Worm (Caenorhabditis elegans) whole organism, L1 larva: ENCODE results near the gene haly-1.

ENCODE experiments used
- C04F5.9 ChIP-seq: sonication (generic microtip); optimal IDR thresholded peaks from 2 replicates; lab custom pipeline; 2016; ENCODE audit warnings: missing genetic modification characterization, missing compliant biosample characterization
- F16B12.6 ChIP-seq: fragments of 150-350 bp; optimal IDR thresholded peaks from 2 replicates; lab custom pipeline; 2014; ENCODE audit warnings: missing biosample characterization, missing genetic modification characterization
- aly-2 ChIP-seq: fragments of 150-350 bp; optimal IDR thresholded peaks from 2 replicates; lab custom pipeline; 2014; ENCODE audit warnings: missing biosample characterization, missing genetic modification characterization
- ceh-82 ChIP-seq, 3 experiments: fragments of 150-350 bp in 1 of 3; sonication (generic microtip) in 2 of 3; optimal IDR thresholded peaks; 2 replicates each; lab custom pipeline; 2014 to 2017; ENCODE audit warnings: missing biosample characterization in 3 of 3, missing genetic modification characterization in 3 of 3
- dpl-1 ChIP-seq, 3 experiments: fragments of 150-350 bp in 2 of 3; sonication (generic microtip) in 1 of 3; optimal IDR thresholded peaks; 2 replicates each; lab custom pipeline; 2014 to 2017; ENCODE audit warnings: missing biosample characterization in 3 of 3, missing genetic modification characterization in 3 of 3, missing genetic modification reagents in 3 of 3
- efl-1 ChIP-seq, 4 experiments: fragments of 150-350 bp; optimal IDR thresholded peaks in 3 of 4; peaks in 1 of 4; 1 replicate in 1 of 4; 2 replicates in 3 of 4; lab custom pipeline; 2014; ENCODE audit warnings: missing biosample characterization in 2 of 4, missing genetic modification characterization in 2 of 4, missing genetic modification reagents in 2 of 4
- efl-3 ChIP-seq: fragments of 200-800 bp; sonication (Bioruptor generic); optimal IDR thresholded peaks from 2 replicates; lab custom pipeline; 2018; ENCODE audit warnings: mild to moderate bottlenecking, missing genetic modification characterization, missing compliant biosample characterization
- egl-13 ChIP-seq: sonication (generic microtip); optimal IDR thresholded peaks from 2 replicates; lab custom pipeline; 2016; ENCODE audit warnings: missing genotype, missing genetic modification reagents, missing genetic modification characterization, missing compliant biosample characterization
- elt-2 ChIP-seq: sonication (generic microtip); optimal IDR thresholded peaks from 2 replicates; lab custom pipeline; 2016; ENCODE audit warnings: missing genetic modification characterization, mild to moderate bottlenecking, inconsistent platforms, missing compliant biosample characterization, missing genetic modification reagents
- elt-3 ChIP-seq, 6 experiments: fragments of 150-350 bp in 1 of 6; sonication (generic microtip); optimal IDR thresholded peaks; 2 replicates each; lab custom pipeline; 2017 to 2018; ENCODE audit warnings: missing biosample characterization in 6 of 6, missing genetic modification characterization in 6 of 6, inconsistent platforms in 1 of 6
- fkh-10 ChIP-seq: sonication (generic microtip); optimal IDR thresholded peaks from 2 replicates; lab custom pipeline; 2017; ENCODE audit warnings: missing biosample characterization, missing genetic modification reagents, missing genetic modification characterization
- fkh-4 ChIP-seq: sonication (generic microtip); optimal IDR thresholded peaks from 2 replicates; lab custom pipeline; 2016; ENCODE audit warnings: missing compliant biosample characterization, missing genetic modification characterization, borderline replicate concordance
- fkh-8 ChIP-seq: sonication (generic microtip); optimal IDR thresholded peaks from 2 replicates; lab custom pipeline; 2016; ENCODE audit warnings: mild to moderate bottlenecking, missing genetic modification characterization, missing compliant biosample characterization
- grh-1 ChIP-seq: fragments of 200-800 bp; sonication (Bioruptor generic); IDR thresholded peaks from 2 replicates; pipeline ENCODE4 v1.3.6; 2022; ENCODE audit warnings: missing genetic modification reagents, missing genetic modification characterization, missing compliant biosample characterization
- hpl-2 ChIP-seq: fragments of 150-350 bp; optimal IDR thresholded peaks from 2 replicates; lab custom pipeline; 2014; ENCODE audit warnings: missing biosample characterization, missing genetic modification reagents, missing genetic modification characterization
- lin-13 ChIP-seq: fragments of 150-350 bp; optimal IDR thresholded peaks from 2 replicates; lab custom pipeline; 2014; ENCODE audit warnings: missing biosample characterization, missing genetic modification reagents, missing genetic modification characterization
- lin-15B ChIP-seq: fragments of 150-350 bp; sonication (generic microtip); optimal IDR thresholded peaks from 3 replicates; lab custom pipeline; 2014; ENCODE audit warnings: missing biosample characterization, missing genetic modification characterization
- lin-39 ChIP-seq: fragments of 150-350 bp; optimal IDR thresholded peaks from 2 replicates; lab custom pipeline; 2014; ENCODE audit warnings: missing biosample characterization, missing genetic modification reagents, missing genetic modification characterization
- mab-9 ChIP-seq: fragments of 200-800 bp; sonication (Bioruptor generic); IDR thresholded peaks from 2 replicates; pipeline ENCODE4 v1.3.6; 2022; ENCODE audit warnings: missing genetic modification reagents, missing genetic modification characterization, missing compliant biosample characterization
- mdl-1 ChIP-seq, 2 experiments: fragments of 150-350 bp; optimal IDR thresholded peaks; 2 replicates each; lab custom pipeline; 2014 to 2017; ENCODE audit warnings: missing biosample characterization in 2 of 2, missing genetic modification characterization in 2 of 2, inconsistent platforms in 1 of 2
- nhr-19 ChIP-seq: fragments of 200-800 bp; sonication (Bioruptor generic); conservative IDR thresholded peaks from 2 replicates; pipeline ENCODE4 v1.3.6; 2022; ENCODE audit warnings: missing genetic modification characterization, missing compliant biosample characterization
- nhr-20 ChIP-seq: sonication (generic microtip); optimal IDR thresholded peaks from 2 replicates; lab custom pipeline; 2016; ENCODE audit warnings: mild to moderate bottlenecking, missing genetic modification characterization, missing compliant biosample characterization
- nhr-237 ChIP-seq: fragments of 150-350 bp; optimal IDR thresholded peaks from 2 replicates; lab custom pipeline; 2014; ENCODE audit warnings: missing biosample characterization, missing genetic modification characterization
- nhr-47 ChIP-seq: sonication (generic microtip); optimal IDR thresholded peaks from 2 replicates; lab custom pipeline; 2016; ENCODE audit warnings: mild to moderate bottlenecking, missing genetic modification characterization, moderate library complexity, missing compliant biosample characterization
- nhr-76 ChIP-seq: sonication (generic microtip); optimal IDR thresholded peaks from 2 replicates; lab custom pipeline; 2017; ENCODE audit warnings: missing biosample characterization, missing genetic modification characterization
- nhr-77 ChIP-seq: fragments of 150-350 bp; optimal IDR thresholded peaks from 2 replicates; lab custom pipeline; 2014; ENCODE audit warnings: missing biosample characterization, missing genetic modification characterization
- nhr-84 ChIP-seq: sonication (generic microtip); optimal IDR thresholded peaks from 2 replicates; lab custom pipeline; 2017; ENCODE audit warnings: missing biosample characterization, missing genetic modification characterization
- nhr-85 ChIP-seq: sonication (generic microtip); peaks from one replicate; lab custom pipeline; 2016; ENCODE audit warnings: missing genetic modification characterization, inconsistent platforms, missing compliant biosample characterization
- pag-3 ChIP-seq: sonication (generic microtip); optimal IDR thresholded peaks from 2 replicates; lab custom pipeline; 2017; ENCODE audit warnings: missing genetic modification characterization, mild to moderate bottlenecking, missing compliant biosample characterization, antibody characterized with exemption, borderline replicate concordance; ENCODE audit not compliant: insufficient read depth
- pax-3 ChIP-seq: fragments of 200-800 bp; sonication (Bioruptor generic); optimal IDR thresholded peaks from 2 replicates; lab custom pipeline; 2018; ENCODE audit warnings: mild to moderate bottlenecking, missing genetic modification characterization, moderate library complexity, missing compliant biosample characterization
- snpc-4 ChIP-seq: fragments of 150-350 bp; optimal IDR thresholded peaks from 2 replicates; lab custom pipeline; 2014; ENCODE audit warnings: missing biosample characterization, missing genetic modification characterization
- sox-4 ChIP-seq: sonication (generic microtip); optimal IDR thresholded peaks from 2 replicates; lab custom pipeline; 2016; ENCODE audit warnings: missing genetic modification characterization, missing compliant biosample characterization
- sptf-1 ChIP-seq: fragments of 150-350 bp; optimal IDR thresholded peaks from 2 replicates; lab custom pipeline; 2014; ENCODE audit warnings: missing biosample characterization, missing genetic modification characterization
- tbx-2 ChIP-seq: sonication (generic microtip); optimal IDR thresholded peaks from 2 replicates; lab custom pipeline; 2016; ENCODE audit warnings: missing genetic modification characterization, missing compliant biosample characterization
- tlp-1 ChIP-seq: fragments of 150-350 bp; optimal IDR thresholded peaks from 2 replicates; lab custom pipeline; 2014; ENCODE audit warnings: missing biosample characterization, missing genetic modification characterization
- unc-130 ChIP-seq: fragments of 150-350 bp; optimal IDR thresholded peaks from 2 replicates; lab custom pipeline; 2017; ENCODE audit warnings: missing biosample characterization, missing genetic modification characterization, inconsistent platforms
- unc-62 ChIP-seq: fragments of 150-350 bp; optimal IDR thresholded peaks from 2 replicates; lab custom pipeline; 2014; ENCODE audit warnings: missing biosample characterization, missing genetic modification reagents, missing genetic modification characterization
- unc-86 ChIP-seq: sonication (generic microtip); optimal IDR thresholded peaks from 2 replicates; lab custom pipeline; 2016; ENCODE audit warnings: missing genetic modification characterization, missing compliant biosample characterization
- vab-15 ChIP-seq: sonication (generic microtip); optimal IDR thresholded peaks from 2 replicates; lab custom pipeline; 2017; ENCODE audit warnings: missing genotype, mild to moderate bottlenecking, missing genetic modification characterization, missing compliant biosample characterization
- ztf-11 ChIP-seq, 2 experiments: sonication (generic microtip); optimal IDR thresholded peaks; 2 replicates each; lab custom pipeline; 2016 to 2017; ENCODE audit warnings: missing genetic modification characterization in 2 of 2, missing biosample characterization in 1 of 2, missing compliant biosample characterization in 1 of 2
- ztf-4 ChIP-seq: fragments of 150-350 bp; optimal IDR thresholded peaks from 2 replicates; lab custom pipeline; 2014; ENCODE audit warnings: missing biosample characterization, missing genetic modification characterization

The haly-1 gene

DNA sequence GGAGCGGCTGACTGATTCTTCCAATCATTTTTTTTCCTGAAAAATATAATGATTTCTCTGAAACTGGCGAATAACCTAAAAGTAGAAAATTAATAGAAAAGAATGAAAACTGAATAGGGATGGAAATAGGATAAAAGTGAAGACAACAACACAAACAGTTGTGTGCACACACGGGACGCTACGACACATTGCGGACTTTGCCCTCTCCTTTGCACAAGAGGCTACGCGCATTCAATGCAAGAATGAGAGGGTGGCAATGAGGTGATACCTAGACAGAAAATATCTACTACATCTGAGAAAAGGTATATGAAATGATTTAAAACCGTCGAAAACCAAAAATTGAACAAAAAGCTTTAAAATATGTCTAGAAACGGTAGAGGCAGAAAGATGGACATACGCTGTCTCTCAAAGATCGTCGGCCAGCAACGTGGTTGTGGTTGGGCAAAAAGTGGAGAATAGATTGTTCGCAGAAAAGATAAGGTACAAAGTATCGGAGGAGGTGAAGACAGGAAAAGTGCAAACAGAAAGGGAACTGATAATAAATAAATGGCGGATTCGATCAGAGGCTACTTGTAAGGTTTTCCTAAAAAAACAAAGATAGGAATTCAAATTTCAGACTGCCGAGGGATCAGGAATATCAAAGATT lies 3.8 kb upstream of the haly-1 start, which contains the start of gene suca-1 (continued):
- TF ChIP-seq unc-86: no peak
- peak in 2 of 3 experiments; percentile 17 to 35 for TF ChIP-seq dpl-1 (GFP tag; optimal IDR thresholded peaks at IDR 0.05; lab: Kevin White, UChicago)
- peak; percentile 23 to 37 for TF ChIP-seq efl-1 (optimal IDR thresholded peaks at IDR 0.05; lab: Kevin White, UChicago)
- TF ChIP-seq efl-1 (GFP tag; optimal IDR thresholded peaks at IDR 0.05 in 1 of 2; lab: Kevin White, UChicago): peak; percentile 5 to 11
- TF ChIP-seq pag-3 (tag; lab: Kevin White, UChicago): no peak
- TF ChIP-seq nhr-237 (tag; lab: Kevin White, UChicago): no peak
- TF ChIP-seq nhr-77 (tag; lab: Kevin White, UChicago): no peak
- no peak for TF ChIP-seq tlp-1 (tag; lab: Kevin White, UChicago)
- no peak for TF ChIP-seq grh-1 (GFP tag; lab: Robert Waterston, UW)
- no peak for TF ChIP-seq aly-2
- TF ChIP-seq mab-9 (GFP tag; lab: Robert Waterston, UW): no peak
- no peak for TF ChIP-seq nhr-84 (tag; lab: Kevin White, UChicago)
- no peak for TF ChIP-seq elt-3 (tag; optimal IDR thresholded peaks at IDR 0.05; lab: Kevin White, UChicago)
- TF ChIP-seq tbx-2: peak; percentile 21
- TF ChIP-seq nhr-47 (tag; lab: Kevin White, UChicago): peak; percentile 44
- TF ChIP-seq nhr-19 (GFP tag; lab: Robert Waterston, UW): peak; percentile 35
- no peak for TF ChIP-seq ztf-4 (tag; lab: Kevin White, UChicago)
- TF ChIP-seq ceh-82 (tag; optimal IDR thresholded peaks at IDR 0.05; lab: Kevin White, UChicago): peak in 1 of 3 experiments; percentile 62
- TF ChIP-seq egl-13: no peak
- peak; percentile 93 for TF ChIP-seq F16B12.6
- TF ChIP-seq ztf-11 (tag; optimal IDR thresholded peaks at IDR 0.05; lab: Kevin White, UChicago): no peak
- no peak for TF ChIP-seq sptf-1 (tag; lab: Kevin White, UChicago)
- peak; percentile 51 for TF ChIP-seq vab-15
- TF ChIP-seq C04F5.9 (tag; lab: Kevin White, UChicago): no peak
- TF ChIP-seq nhr-76: no peak
- TF ChIP-seq lin-15B (tag; lab: Kevin White, UChicago): no peak
- peak; percentile 61 for TF ChIP-seq elt-2 (tag; lab: Kevin White, UChicago)
- TF ChIP-seq fkh-4: no peak
- TF ChIP-seq pax-3 (tag; lab: Kevin White, UChicago): no peak
- TF ChIP-seq nhr-85: no peak
- TF ChIP-seq lin-13 (GFP tag; lab: Kevin White, UChicago): peak; percentile 7
- TF ChIP-seq snpc-4 (tag; lab: Kevin White, UChicago): no peak

DNA sequence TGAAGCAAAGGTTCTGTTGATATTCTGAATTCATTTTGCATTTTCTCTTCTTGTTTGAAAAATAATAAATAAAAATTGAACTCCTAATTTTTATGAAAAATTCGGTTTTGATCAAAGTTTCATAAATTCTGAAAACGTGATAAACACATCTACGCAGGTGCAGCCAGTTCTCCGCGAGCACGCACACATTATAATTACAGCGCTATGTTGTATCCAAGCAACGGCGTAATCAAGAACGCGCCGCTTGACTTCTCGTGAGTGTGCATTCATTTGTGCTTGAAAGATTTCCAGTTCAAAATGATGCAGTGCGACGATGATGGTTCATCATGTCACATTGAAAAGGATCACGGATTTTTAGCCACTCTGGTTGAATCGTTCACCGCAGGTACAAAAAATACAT lies 4.5 kb downstream of the haly-1 start, which contains the start of gene F47B10.3:
TSS of gene F47B10.3 (plus strand) at position 301 of the 400 bp plus-strand sequence.
- TF ChIP-seq ztf-11 (tag; optimal IDR thresholded peaks at IDR 0.05; lab: Kevin White, UChicago): no peak
- no peak for TF ChIP-seq unc-62
- no peak for TF ChIP-seq efl-1 (optimal IDR thresholded peaks at IDR 0.05; lab: Kevin White, UChicago)
- peak in 1 of 2 experiments; percentile 67 for TF ChIP-seq efl-1 (GFP tag; optimal IDR thresholded peaks at IDR 0.05 in 1 of 2; lab: Kevin White, UChicago)
- peak; percentile 25 for TF ChIP-seq fkh-8 (tag; lab: Kevin White, UChicago)
- TF ChIP-seq, all 84 proteins: peak for 2

DNA sequence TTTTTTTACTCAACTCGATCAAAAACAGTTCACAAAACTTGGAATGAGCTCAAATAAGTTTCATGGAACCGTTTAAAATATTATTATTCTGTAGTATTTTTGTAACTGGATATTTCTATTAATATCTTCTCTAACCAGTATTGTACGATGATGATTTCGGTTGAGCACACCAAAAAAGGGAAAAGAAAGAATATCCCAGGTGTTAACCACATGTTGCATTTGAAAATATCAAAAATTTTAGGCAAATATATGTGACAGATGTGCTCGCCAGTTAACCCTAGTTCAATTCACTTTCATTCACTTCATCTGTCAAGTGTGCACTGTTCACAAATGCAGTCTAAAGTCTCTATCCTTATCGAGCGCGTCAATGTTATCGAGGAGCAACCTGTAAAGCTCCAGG lies 5.4 kb downstream of the haly-1 start, which contains the start of gene F47B10.4:
TSS of gene F47B10.4 (plus strand) at position 301 of the 400 bp plus-strand sequence.
- TF ChIP-seq unc-130 (tag; lab: Kevin White, UChicago) (no peak), ztf-4 (tag; lab: Kevin White, UChicago) (no peak), ceh-82 (tag; optimal IDR thresholded peaks at IDR 0.05; lab: Kevin White, UChicago) (no peak), F16B12.6 (no peak), efl-3 (GFP tag; lab: Kevin White, UChicago) (no peak), hpl-2 (GFP tag; lab: Kevin White, UChicago) (no peak), fkh-10 (GFP tag; lab: Kevin White, UChicago) (no peak), mdl-1 (tag; optimal IDR thresholded peaks at IDR 0.05; lab: Kevin White, UChicago) (no peak), nhr-20 (tag; lab: Kevin White, UChicago) (no peak), grh-1 (GFP tag; lab: Robert Waterston, UW) (no peak), nhr-84 (tag; lab: Kevin White, UChicago) (no peak), snpc-4 (tag; lab: Kevin White, UChicago) (no peak), C04F5.9 (tag; lab: Kevin White, UChicago) (no peak), sox-4 (tag; lab: Kevin White, UChicago) (no peak), aly-2 (no peak), lin-39 (no peak)
